Worm (Caenorhabditis elegans): ENCODE results near the gene anat-1.

- TF ChIP-seq elt-3 (tag; optimal IDR thresholded peaks at IDR 0.05) (no peak), mep-1 (tag; optimal IDR thresholded peaks at IDR 0.05) (no peak), ceh-83 (GFP tag; optimal IDR thresholded peaks at IDR 0.05) (no peak), nhr-76 (tag; optimal IDR thresholded peaks at IDR 0.05) (no peak), snpc-4 (tag; optimal IDR thresholded peaks at IDR 0.05) (no peak), hlh-1 (tag; optimal IDR thresholded peaks at IDR 0.05) (no peak), blmp-1 (tag; optimal IDR thresholded peaks at IDR 0.05) (no peak), ceh-43 (GFP tag; optimal IDR thresholded peaks at IDR 0.05) (no peak)
Observed at ce11 chrIV:6757614-6758013, 13.0 kb upstream of the anat-1 start.
